Worm (Caenorhabditis elegans): ENCODE data around the gene nspd-6.

Gene nspd-6

DNA sequence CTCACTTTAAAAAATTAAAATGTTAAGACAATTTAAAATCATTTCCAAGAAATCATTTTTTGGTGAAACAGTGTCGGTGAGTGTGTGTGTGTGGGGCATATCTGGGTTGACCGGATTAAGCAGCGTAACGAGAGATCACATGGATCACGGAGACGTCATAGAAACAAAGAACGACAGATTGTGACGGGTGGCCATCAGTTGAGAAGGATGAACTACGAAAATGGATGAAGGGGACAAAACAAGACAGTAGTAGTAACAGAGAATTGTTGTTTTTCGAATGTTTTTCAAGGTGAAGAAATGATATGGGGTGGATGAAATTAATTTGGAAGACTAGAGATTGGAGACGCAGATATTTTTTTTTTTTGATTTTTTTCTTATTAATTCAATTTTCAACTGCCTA lies 29.0 kb downstream of the nspd-6 start:
- TF ChIP-seq ceh-36 (tag; optimal IDR thresholded peaks at IDR 0.05) (peak; percentile 25), tbx-11 (GFP tag; IDR thresholded peaks at IDR 0.05) (no peak)

DNA sequence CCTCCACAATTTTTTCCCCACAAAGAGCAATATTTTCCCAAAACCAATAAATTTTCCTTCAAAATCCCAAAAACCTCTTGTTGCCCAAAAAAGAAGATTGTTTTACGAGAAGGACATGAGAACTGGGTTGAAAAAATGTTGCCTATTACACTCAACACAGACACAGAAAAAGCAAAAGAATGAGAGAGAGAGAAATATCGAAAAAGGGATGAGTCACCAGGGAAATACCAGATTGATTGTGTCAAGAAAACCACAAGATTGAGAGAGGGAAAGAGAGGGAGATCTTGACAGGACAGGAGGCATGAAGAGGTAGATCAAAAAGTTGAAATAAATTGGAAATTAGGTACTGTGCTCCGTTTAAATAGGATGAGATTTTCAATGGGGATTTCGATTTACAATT lies 30.7 kb downstream of the nspd-6 start:
- TF ChIP-seq tra-4 (tag; optimal IDR thresholded peaks at IDR 0.05) (no peak), tbx-37 (GFP tag; conservative IDR thresholded peaks at IDR 0.05) (no peak), ets-7 (tag; optimal IDR thresholded peaks at IDR 0.05) (no peak), tbx-11 (GFP tag; IDR thresholded peaks at IDR 0.05) (no peak), F13C5.2 (tag; optimal IDR thresholded peaks at IDR 0.05) (no peak), B0310.2 (tag; optimal IDR thresholded peaks at IDR 0.05) (no peak), ceh-13 (GFP tag; optimal IDR thresholded peaks at IDR 0.05) (no peak), ama-1 (optimal IDR thresholded peaks at IDR 0.05) (no peak), aly-1 (tag; optimal IDR thresholded peaks at IDR 0.05) (no peak), hnd-1 (tag; optimal IDR thresholded peaks at IDR 0.05) (no peak), ceh-36 (tag; optimal IDR thresholded peaks at IDR 0.05) (no peak), flt-1 (GFP tag; IDR thresholded peaks at IDR 0.05) (no peak), hmbx-1 (tag; optimal IDR thresholded peaks at IDR 0.05) (no peak), hmg-4 (GFP tag; optimal IDR thresholded peaks at IDR 0.05) (no peak), sea-1 (GFP tag; conservative IDR thresholded peaks at IDR 0.05) (no peak), pes-1 (GFP tag; IDR thresholded peaks at IDR 0.05) (no peak), scrt-1 (GFP tag; IDR thresholded peaks at IDR 0.05) (no peak)

DNA sequence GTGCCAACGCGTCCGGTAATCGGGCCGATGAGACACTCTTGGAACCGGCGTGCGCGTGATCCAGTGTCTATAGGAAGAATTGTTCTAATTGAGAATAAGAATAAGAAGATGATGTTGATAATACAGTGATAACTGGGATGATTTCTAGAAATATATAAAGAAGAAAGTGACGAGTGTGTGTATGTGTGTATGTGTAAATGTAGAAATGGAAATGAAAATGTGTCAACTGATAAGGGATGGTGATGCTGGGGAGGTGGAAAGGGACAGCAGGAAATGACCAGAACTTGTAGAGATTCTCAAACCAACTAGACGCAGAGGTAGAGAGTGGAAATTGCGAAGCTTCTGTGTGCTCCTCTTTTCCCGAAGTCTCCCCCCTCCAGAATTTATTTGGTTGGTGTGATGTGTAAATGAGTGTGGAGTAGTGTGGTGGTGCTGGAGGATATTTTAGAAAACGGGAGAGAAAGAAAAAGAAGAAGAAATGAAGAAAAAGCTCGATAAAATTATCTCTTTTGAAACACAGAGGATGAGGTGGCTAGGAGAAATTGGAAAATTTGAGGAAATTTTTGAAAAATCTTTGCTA lies 31.6 kb downstream of the nspd-6 start:
- TF ChIP-seq sea-1 (GFP tag; conservative IDR thresholded peaks at IDR 0.05) (no peak), hmg-4 (GFP tag; optimal IDR thresholded peaks at IDR 0.05) (no peak), pes-1 (GFP tag; IDR thresholded peaks at IDR 0.05) (no peak), scrt-1 (GFP tag; IDR thresholded peaks at IDR 0.05) (no peak), tbx-37 (GFP tag; conservative IDR thresholded peaks at IDR 0.05) (no peak), flt-1 (GFP tag; IDR thresholded peaks at IDR 0.05) (no peak)

DNA sequence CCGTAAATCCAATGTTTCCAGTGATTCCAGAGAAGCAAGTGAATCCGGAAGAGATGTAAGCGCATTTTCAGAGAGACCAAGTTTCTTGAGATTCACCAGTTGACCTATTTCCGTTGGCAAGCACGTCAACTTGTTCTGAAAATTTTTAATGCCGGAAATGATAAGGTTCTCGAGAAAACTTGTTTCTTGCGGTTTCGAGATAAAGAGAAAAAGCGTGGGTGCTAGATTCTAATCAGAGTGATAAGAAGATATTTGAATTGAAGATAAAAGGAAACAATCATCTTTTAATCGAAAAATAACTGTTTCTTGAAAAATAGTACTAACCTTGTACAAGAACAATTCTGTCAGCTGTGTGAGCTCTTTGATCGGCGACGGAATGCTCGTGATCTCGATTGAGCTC lies 33.7 kb downstream of the nspd-6 start:
- TF ChIP-seq ceh-36 (tag; optimal IDR thresholded peaks at IDR 0.05) (no peak), ceh-13 (GFP tag; optimal IDR thresholded peaks at IDR 0.05) (no peak)

- TF ChIP-seq B0310.2 (tag; optimal IDR thresholded peaks at IDR 0.05) (no peak), tra-4 (tag; optimal IDR thresholded peaks at IDR 0.05) (no peak), ceh-13 (GFP tag; optimal IDR thresholded peaks at IDR 0.05) (no peak), sea-1 (GFP tag; conservative IDR thresholded peaks at IDR 0.05) (no peak), hmbx-1 (tag; optimal IDR thresholded peaks at IDR 0.05) (no peak), flt-1 (GFP tag; IDR thresholded peaks at IDR 0.05) (no peak), ets-7 (tag; optimal IDR thresholded peaks at IDR 0.05) (no peak), hnd-1 (tag; optimal IDR thresholded peaks at IDR 0.05) (no peak), pes-1 (GFP tag; IDR thresholded peaks at IDR 0.05) (no peak), ceh-36 (tag; optimal IDR thresholded peaks at IDR 0.05) (no peak), F13C5.2 (tag; optimal IDR thresholded peaks at IDR 0.05) (no peak)
Observed at ce11 chrIV:5121995-5122394, 43.5 kb downstream of the nspd-6 start, which contains the start of gene tkr-3. tkr-3 (minus strand) TSS chrIV:5122095.
